Worm (Caenorhabditis elegans) whole organism, L1 larva: ENCODE measurements around the gene B0507.7.
A peak's percentile ranks its signal among the peaks of the same experiment; 100 is the strongest.

ENCODE experiments used
- C16A3.4 ChIP-seq: fragments of 150-350 bp; optimal IDR thresholded peaks from 2 replicates; lab custom pipeline; 2014; ENCODE audit warnings: missing biosample characterization, missing genetic modification characterization
- dpl-1 ChIP-seq, 3 experiments: fragments of 150-350 bp in 2 of 3; sonication (generic microtip) in 1 of 3; optimal IDR thresholded peaks; 2 replicates each; lab custom pipeline; 2014 to 2017; ENCODE audit warnings: missing biosample characterization in 3 of 3, missing genetic modification characterization in 3 of 3, missing genetic modification reagents in 3 of 3
- efl-1 ChIP-seq, 4 experiments: fragments of 150-350 bp; optimal IDR thresholded peaks in 3 of 4; peaks in 1 of 4; 1 replicate in 1 of 4; 2 replicates in 3 of 4; lab custom pipeline; 2014; ENCODE audit warnings: missing biosample characterization in 2 of 4, missing genetic modification characterization in 2 of 4, missing genetic modification reagents in 2 of 4
- elt-2 ChIP-seq: sonication (generic microtip); optimal IDR thresholded peaks from 2 replicates; lab custom pipeline; 2016; ENCODE audit warnings: missing genetic modification characterization, mild to moderate bottlenecking, inconsistent platforms, missing compliant biosample characterization, missing genetic modification reagents
- ets-5 ChIP-seq: fragments of 200-800 bp; sonication (Bioruptor generic); IDR thresholded peaks from 2 replicates; pipeline ENCODE4 v1.3.6; 2022; ENCODE audit warnings: missing genetic modification characterization, missing compliant biosample characterization
- fkh-8 ChIP-seq: sonication (generic microtip); optimal IDR thresholded peaks from 2 replicates; lab custom pipeline; 2016; ENCODE audit warnings: mild to moderate bottlenecking, missing genetic modification characterization, missing compliant biosample characterization
- fos-1 ChIP-seq: fragments of 150-350 bp; optimal IDR thresholded peaks from 2 replicates; lab custom pipeline; 2014; ENCODE audit warnings: missing biosample characterization, missing genetic modification characterization
- hlh-17 ChIP-seq: fragments of 200-800 bp; sonication (Bioruptor generic); optimal IDR thresholded peaks from 2 replicates; lab custom pipeline; 2018; ENCODE audit warnings: missing genetic modification characterization, mild to moderate bottlenecking, missing compliant biosample characterization, moderate library complexity, borderline replicate concordance
- hpl-2 ChIP-seq: fragments of 150-350 bp; optimal IDR thresholded peaks from 2 replicates; lab custom pipeline; 2014; ENCODE audit warnings: missing biosample characterization, missing genetic modification reagents, missing genetic modification characterization
- isw-1 ChIP-seq: fragments of 200-800 bp; sonication (Bioruptor generic); IDR thresholded peaks from 2 replicates; pipeline ENCODE4 v1.3.6; 2022; ENCODE audit warnings: missing genetic modification characterization, missing compliant biosample characterization
- jun-1 ChIP-seq: fragments of 150-350 bp; optimal IDR thresholded peaks from 2 replicates; lab custom pipeline; 2014; ENCODE audit warnings: missing biosample characterization, missing genetic modification reagents, missing genetic modification characterization
- lin-14 ChIP-seq: fragments of 200-800 bp; sonication (Bioruptor generic); optimal IDR thresholded peaks from 2 replicates; lab custom pipeline; 2018; ENCODE audit warnings: mild to moderate bottlenecking, missing genetic modification characterization, moderate library complexity, missing compliant biosample characterization
- lin-35 ChIP-seq, 2 experiments: fragments of 150-350 bp; optimal IDR thresholded peaks; 2 replicates each; lab custom pipeline; 2014; ENCODE audit warnings: missing biosample characterization in 2 of 2, missing genetic modification characterization in 2 of 2, missing genetic modification reagents in 2 of 2
- lir-3 ChIP-seq: sonication (generic microtip); optimal IDR thresholded peaks from 2 replicates; lab custom pipeline; 2016; ENCODE audit warnings: mild to moderate bottlenecking, missing genetic modification characterization, moderate library complexity, missing compliant biosample characterization; ENCODE audit not compliant: poor library complexity
- lsy-2 ChIP-seq, 2 experiments: fragments of 150-350 bp; optimal IDR thresholded peaks; 2 replicates each; lab custom pipeline; 2014; ENCODE audit warnings: missing biosample characterization in 2 of 2, missing genetic modification characterization in 2 of 2
- mdl-1 ChIP-seq, 2 experiments: fragments of 150-350 bp; optimal IDR thresholded peaks; 2 replicates each; lab custom pipeline; 2014 to 2017; ENCODE audit warnings: missing biosample characterization in 2 of 2, missing genetic modification characterization in 2 of 2, inconsistent platforms in 1 of 2
- mef-2 ChIP-seq: fragments of 150-350 bp; optimal IDR thresholded peaks from 2 replicates; lab custom pipeline; 2014; ENCODE audit warnings: missing biosample characterization, missing genetic modification characterization
- nhr-12 ChIP-seq: sonication (generic microtip); optimal IDR thresholded peaks from 2 replicates; lab custom pipeline; 2017; ENCODE audit warnings: missing biosample characterization, missing genetic modification characterization
- nhr-19 ChIP-seq: fragments of 200-800 bp; sonication (Bioruptor generic); conservative IDR thresholded peaks from 2 replicates; pipeline ENCODE4 v1.3.6; 2022; ENCODE audit warnings: missing genetic modification characterization, missing compliant biosample characterization
- nhr-20 ChIP-seq: sonication (generic microtip); optimal IDR thresholded peaks from 2 replicates; lab custom pipeline; 2016; ENCODE audit warnings: mild to moderate bottlenecking, missing genetic modification characterization, missing compliant biosample characterization
- nhr-47 ChIP-seq: sonication (generic microtip); optimal IDR thresholded peaks from 2 replicates; lab custom pipeline; 2016; ENCODE audit warnings: mild to moderate bottlenecking, missing genetic modification characterization, moderate library complexity, missing compliant biosample characterization
- nhr-71 ChIP-seq: sonication (generic microtip); optimal IDR thresholded peaks from 2 replicates; lab custom pipeline; 2016; ENCODE audit warnings: mild to moderate bottlenecking, missing genetic modification characterization, moderate library complexity, missing compliant biosample characterization
- nhr-85 ChIP-seq: sonication (generic microtip); peaks from one replicate; lab custom pipeline; 2016; ENCODE audit warnings: missing genetic modification characterization, inconsistent platforms, missing compliant biosample characterization
- nhr-90 ChIP-seq: sonication (generic microtip); optimal IDR thresholded peaks from 2 replicates; lab custom pipeline; 2016; ENCODE audit warnings: mild to moderate bottlenecking, missing genetic modification characterization, missing compliant biosample characterization; ENCODE audit not compliant: poor library complexity
- pax-3 ChIP-seq: fragments of 200-800 bp; sonication (Bioruptor generic); optimal IDR thresholded peaks from 2 replicates; lab custom pipeline; 2018; ENCODE audit warnings: mild to moderate bottlenecking, missing genetic modification characterization, moderate library complexity, missing compliant biosample characterization
- pqm-1 ChIP-seq: sonication (generic microtip); optimal IDR thresholded peaks from 3 replicates; lab custom pipeline; 2017; ENCODE audit warnings: missing biosample characterization, missing genetic modification characterization
- sup-37 ChIP-seq: fragments of 200-800 bp; sonication (Bioruptor generic); optimal IDR thresholded peaks from 2 replicates; lab custom pipeline; 2018; ENCODE audit warnings: mild to moderate bottlenecking, missing genetic modification characterization, missing compliant biosample characterization
- tbx-2 ChIP-seq: sonication (generic microtip); optimal IDR thresholded peaks from 2 replicates; lab custom pipeline; 2016; ENCODE audit warnings: missing genetic modification characterization, missing compliant biosample characterization
- tlp-1 ChIP-seq: fragments of 150-350 bp; optimal IDR thresholded peaks from 2 replicates; lab custom pipeline; 2014; ENCODE audit warnings: missing biosample characterization, missing genetic modification characterization
- unc-62 ChIP-seq: fragments of 150-350 bp; optimal IDR thresholded peaks from 2 replicates; lab custom pipeline; 2014; ENCODE audit warnings: missing biosample characterization, missing genetic modification reagents, missing genetic modification characterization
- unc-86 ChIP-seq: sonication (generic microtip); optimal IDR thresholded peaks from 2 replicates; lab custom pipeline; 2016; ENCODE audit warnings: missing genetic modification characterization, missing compliant biosample characterization
- unc-98 ChIP-seq: fragments of 200-800 bp; sonication (Bioruptor generic); IDR thresholded peaks from 2 replicates; pipeline ENCODE4 v1.3.6; 2022; ENCODE audit warnings: missing genetic modification characterization, missing compliant biosample characterization
- vab-15 ChIP-seq: sonication (generic microtip); optimal IDR thresholded peaks from 2 replicates; lab custom pipeline; 2017; ENCODE audit warnings: missing genotype, mild to moderate bottlenecking, missing genetic modification characterization, missing compliant biosample characterization
- ztf-11 ChIP-seq, 2 experiments: sonication (generic microtip); optimal IDR thresholded peaks; 2 replicates each; lab custom pipeline; 2016 to 2017; ENCODE audit warnings: missing genetic modification characterization in 2 of 2, missing biosample characterization in 1 of 2, missing compliant biosample characterization in 1 of 2

B0507.7 gene

ce11 chrV:8768481-8768959 is 10.0 kb upstream of the B0507.7 start, which contains the start of gene B0507.3:
TSS of gene B0507.3 (plus strand) at chrV:8768909.
- TF ChIP-seq jun-1 (peak; percentile 76), nhr-90 (tag; lab: Kevin White, UChicago) (peak; percentile 34), pqm-1 (tag; lab: Kevin White, UChicago) (peak; percentile 96), nhr-19 (GFP tag; lab: Robert Waterston, UW) (no peak), lir-3 (tag; lab: Kevin White, UChicago) (no peak), tlp-1 (peak; percentile 86), mdl-1 (tag; optimal IDR thresholded peaks at IDR 0.05; lab: Kevin White, UChicago) (peak in 1 of 2 experiments; percentile 20), nhr-20 (tag; lab: Kevin White, UChicago) (peak; percentile 15), lin-35 (GFP tag; optimal IDR thresholded peaks at IDR 0.05; lab: Kevin White, UChicago) (peak in 1 of 2 experiments; percentile 68), lsy-2 (tag; optimal IDR thresholded peaks at IDR 0.05; lab: Kevin White, UChicago) (peak in 1 of 2 experiments; percentile 21), pax-3 (tag; lab: Kevin White, UChicago) (peak; percentile 13), lin-14 (GFP tag; lab: Kevin White, UChicago) (peak; percentile 40), nhr-12 (no peak), nhr-71 (peak; percentile 29), vab-15 (tag; lab: Kevin White, UChicago) (no peak), elt-2 (peak; percentile 100)

ce11 chrV:8767493-8767892 is 9.0 kb upstream of the B0507.7 start:
- TF ChIP-seq tbx-2 (tag; lab: Kevin White, UChicago) (no peak), C16A3.4 (tag; lab: Kevin White, UChicago) (no peak), elt-2 (peak; percentile 91)

ce11 chrV:8767041-8767440 is 8.5 kb upstream of the B0507.7 start:
- TF ChIP-seq hlh-17 (GFP tag; lab: Kevin White, UChicago), result no peak
- TF ChIP-seq efl-1 (optimal IDR thresholded peaks at IDR 0.05; lab: Kevin White, UChicago), result no peak
- peak in 1 of 2 experiments; percentile 7 for TF ChIP-seq efl-1 (GFP tag; optimal IDR thresholded peaks at IDR 0.05 in 1 of 2; lab: Kevin White, UChicago)
- TF ChIP-seq unc-86 (tag; lab: Kevin White, UChicago), result peak; percentile 49

ce11 chrV:8765938-8766337 is 7.4 kb upstream of the B0507.7 start, which contains the start of gene B0507.9:
TSS of gene B0507.9 (minus strand) at chrV:8766038.
- TF ChIP-seq nhr-47 (no peak), unc-62 (GFP tag; lab: Kevin White, UChicago) (no peak), fos-1 (tag; lab: Kevin White, UChicago) (no peak), nhr-85 (tag; lab: Kevin White, UChicago) (no peak), unc-98 (GFP tag; lab: Robert Waterston, UW) (no peak), sup-37 (no peak), ztf-11 (tag; optimal IDR thresholded peaks at IDR 0.05; lab: Kevin White, UChicago) (no peak), dpl-1 (GFP tag; optimal IDR thresholded peaks at IDR 0.05; lab: Kevin White, UChicago) (no peak), fkh-8 (tag; lab: Kevin White, UChicago) (no peak), C16A3.4 (tag; lab: Kevin White, UChicago) (no peak), ets-5 (GFP tag; lab: Robert Waterston, UW) (no peak), mef-2 (tag; lab: Kevin White, UChicago) (no peak), hpl-2 (no peak), tbx-2 (tag; lab: Kevin White, UChicago) (no peak), isw-1 (no peak)
- TF ChIP-seq, all 84 proteins: peak for 0
